Worm (Caenorhabditis elegans) whole organism, L1 larva: ENCODE data around the gene W02F12.8.

Experiments
- aha-1 ChIP-seq: fragments of 150-350 bp; optimal IDR thresholded peaks from 2 replicates; lab custom pipeline; 2014; ENCODE audit warnings: missing biosample characterization, missing genetic modification characterization
- ama-1 ChIP-seq: fragments of 150-350 bp; optimal IDR thresholded peaks from 2 replicates; lab custom pipeline; 2014
- ceh-82 ChIP-seq, 3 experiments: fragments of 150-350 bp in 1 of 3; sonication (generic microtip) in 2 of 3; optimal IDR thresholded peaks; 2 replicates each; lab custom pipeline; 2014 to 2017; ENCODE audit warnings: missing biosample characterization in 3 of 3, missing genetic modification characterization in 3 of 3
- ces-1 ChIP-seq: fragments of 150-350 bp; optimal IDR thresholded peaks from 2 replicates; lab custom pipeline; 2014; ENCODE audit warnings: missing biosample characterization, missing genetic modification reagents, missing genetic modification characterization
- fos-1 ChIP-seq: fragments of 150-350 bp; optimal IDR thresholded peaks from 2 replicates; lab custom pipeline; 2014; ENCODE audit warnings: missing biosample characterization, missing genetic modification characterization
- grh-1 ChIP-seq: fragments of 200-800 bp; sonication (Bioruptor generic); IDR thresholded peaks from 2 replicates; pipeline ENCODE4 v1.3.6; 2022; ENCODE audit warnings: missing genetic modification reagents, missing genetic modification characterization, missing compliant biosample characterization
- lsy-2 ChIP-seq, 2 experiments: fragments of 150-350 bp; optimal IDR thresholded peaks; 2 replicates each; lab custom pipeline; 2014; ENCODE audit warnings: missing biosample characterization in 2 of 2, missing genetic modification characterization in 2 of 2
- nhr-20 ChIP-seq: sonication (generic microtip); optimal IDR thresholded peaks from 2 replicates; lab custom pipeline; 2016; ENCODE audit warnings: mild to moderate bottlenecking, missing genetic modification characterization, missing compliant biosample characterization
- nhr-237 ChIP-seq: fragments of 150-350 bp; optimal IDR thresholded peaks from 2 replicates; lab custom pipeline; 2014; ENCODE audit warnings: missing biosample characterization, missing genetic modification characterization
- skn-1 ChIP-seq: fragments of 150-350 bp; optimal IDR thresholded peaks from 2 replicates; lab custom pipeline; 2014; ENCODE audit warnings: missing biosample characterization, missing genetic modification characterization
- tbx-2 ChIP-seq: sonication (generic microtip); optimal IDR thresholded peaks from 2 replicates; lab custom pipeline; 2016; ENCODE audit warnings: missing genetic modification characterization, missing compliant biosample characterization

- TF ChIP-seq ama-1 = no peak
- TF ChIP-seq nhr-20 (tag; lab: Kevin White, UChicago) = no peak
- TF ChIP-seq ceh-82 (tag; optimal IDR thresholded peaks at IDR 0.05; lab: Kevin White, UChicago) = no peak
- no peak for TF ChIP-seq nhr-237 (tag; lab: Kevin White, UChicago)
- no peak for TF ChIP-seq tbx-2 (tag; lab: Kevin White, UChicago)
- no peak for TF ChIP-seq fos-1 (tag; lab: Kevin White, UChicago)
- no peak for TF ChIP-seq lsy-2 (tag; optimal IDR thresholded peaks at IDR 0.05; lab: Kevin White, UChicago)
- TF ChIP-seq skn-1 (tag; lab: Kevin White, UChicago) = no peak
- TF ChIP-seq ces-1 = no peak
- no peak for TF ChIP-seq aha-1 (tag; lab: Kevin White, UChicago)
- no peak for TF ChIP-seq grh-1 (GFP tag; lab: Robert Waterston, UW)
Measured at ce11 chrV:6691813-6692351, 2.7 kb downstream of the W02F12.8 start, which contains the start of gene mtl-1.
